Fruit fly (Drosophila melanogaster): ENCODE measurements around the gene Taf13.

Gene Taf13

dm6 chr2L:20077423-20078401 is 15.9 kb downstream of the Taf13 start (continued):
- no peak for TF ChIP-seq fd59A (GFP tag; optimal IDR thresholded peaks at IDR 0.05)

dm6 chr2L:20075234-20075803 is 18.3 kb downstream of the Taf13 start, which contains the start of the genes pr and neb:
Gene pr (minus strand): TSS chr2L:20075458.
Gene neb (plus strand): TSS chr2L:20075757.
- peak; percentile 25 for TF ChIP-seq OdsH (GFP tag; optimal IDR thresholded peaks at IDR 0.05)
- peak; percentile 62 for TF ChIP-seq esn (GFP tag; optimal IDR thresholded peaks at IDR 0.05)
- TF ChIP-seq CG3032 (tag; optimal IDR thresholded peaks at IDR 0.05): peak; percentile 25
- peak; percentile 40; the same call in 1 of the 3 replicates for TF ChIP-seq eg (GFP tag; IDR thresholded peaks at IDR 0.05)
- TF ChIP-seq Ets21C (GFP tag; optimal IDR thresholded peaks at IDR 0.05): peak; percentile 26
- TF ChIP-seq Eip93F (GFP tag; optimal IDR thresholded peaks at IDR 0.05): peak; percentile 41
- peak; percentile 34 for TF ChIP-seq Sox102F (GFP tag; optimal IDR thresholded peaks at IDR 0.05)
- TF ChIP-seq lz (GFP tag; optimal IDR thresholded peaks at IDR 0.05): peak; percentile 45
- peak; percentile 12 for TF ChIP-seq CG1621 (tag; optimal IDR thresholded peaks at IDR 0.05)
- TF ChIP-seq fd59A (GFP tag; optimal IDR thresholded peaks at IDR 0.05): no peak
- peak; percentile 54 for TF ChIP-seq acj6 (GFP tag; optimal IDR thresholded peaks at IDR 0.05)
- no peak for TF ChIP-seq Gug (GFP tag; IDR thresholded peaks at IDR 0.05)
- no peak for TF ChIP-seq Blimp-1 (GFP tag; optimal IDR thresholded peaks at IDR 0.05)
- no peak for TF ChIP-seq CG9139 (GFP tag; optimal IDR thresholded peaks at IDR 0.05)
- peak; percentile 73 for TF ChIP-seq CG6163 (GFP tag; IDR thresholded peaks at IDR 0.05)
- peak; percentile 27 for TF ChIP-seq achi (GFP tag; optimal IDR thresholded peaks at IDR 0.05)
- TF ChIP-seq CG11902 (GFP tag; optimal IDR thresholded peaks at IDR 0.05): peak; percentile 51
- TF ChIP-seq CG15336 (GFP tag; IDR thresholded peaks at IDR 0.05): peak; percentile 57
- no peak for TF ChIP-seq fd85E (GFP tag; optimal IDR thresholded peaks at IDR 0.05)
- TF ChIP-seq Sox15 (GFP tag; optimal IDR thresholded peaks at IDR 0.05): no peak
- TF ChIP-seq Smox (GFP tag; optimal IDR thresholded peaks at IDR 0.05): peak; percentile 67
- no peak for TF ChIP-seq CG11762 (GFP tag; optimal IDR thresholded peaks at IDR 0.05; ENCODE audit: insufficient read depth)
- TF ChIP-seq CG8119 (GFP tag; IDR thresholded peaks at IDR 0.05): peak; percentile 56; the same call in 1 of the 3 replicates
- peak; percentile 52 for TF ChIP-seq CG34406 (GFP tag; optimal IDR thresholded peaks at IDR 0.05)
- peak; percentile 57 for TF ChIP-seq CG32006 (GFP tag; optimal IDR thresholded peaks at IDR 0.05)
- peak; percentile 36 for TF ChIP-seq CG31627 (GFP tag; optimal IDR thresholded peaks at IDR 0.05)
- no peak for TF ChIP-seq CG8632 (GFP tag; optimal IDR thresholded peaks at IDR 0.05)
- peak; percentile 26 for TF ChIP-seq dsx (GFP tag; optimal IDR thresholded peaks at IDR 0.05; ENCODE audit: poor library complexity, severe bottlenecking)
- peak; percentile 65 for TF ChIP-seq Ets96B (tag; optimal IDR thresholded peaks at IDR 0.05)
- no peak for TF ChIP-seq Lpt (GFP tag; optimal IDR thresholded peaks at IDR 0.05)
- peak in 1 of 2 experiments; percentile 45 for TF ChIP-seq ss (GFP tag; optimal IDR thresholded peaks at IDR 0.05)
- no peak for TF ChIP-seq CG6854 (GFP tag; optimal IDR thresholded peaks at IDR 0.05)
- no peak for TF ChIP-seq salr (GFP tag; optimal IDR thresholded peaks at IDR 0.05)
- TF ChIP-seq CG6808 (GFP tag; optimal IDR thresholded peaks at IDR 0.05): no peak
- TF ChIP-seq pdm3 (GFP tag; optimal IDR thresholded peaks at IDR 0.05): peak; percentile 67
- TF ChIP-seq CG7368 (GFP tag; optimal IDR thresholded peaks at IDR 0.05): no peak
- TF ChIP-seq fkh (GFP tag; optimal IDR thresholded peaks at IDR 0.05): peak; percentile 85
- peak; percentile 77 for TF ChIP-seq CG3919 (GFP tag; optimal IDR thresholded peaks at IDR 0.05)
- peak; percentile 82 for TF ChIP-seq Eip78C (GFP tag)
- no peak for TF ChIP-seq CG4318 (GFP tag; optimal IDR thresholded peaks at IDR 0.05)
- TF ChIP-seq Hr39 (GFP tag; optimal IDR thresholded peaks at IDR 0.05): peak; percentile 42
- TF ChIP-seq CG10669 (GFP tag; optimal IDR thresholded peaks at IDR 0.05): no peak
- TF ChIP-seq Eip75B (GFP tag; optimal IDR thresholded peaks at IDR 0.05): peak; percentile 61
- peak; percentile 67 for TF ChIP-seq Hr4 (GFP tag; optimal IDR thresholded peaks at IDR 0.05)
- peak; percentile 25 for TF ChIP-seq net (GFP tag; optimal IDR thresholded peaks at IDR 0.05)
- TF ChIP-seq topi (GFP tag; optimal IDR thresholded peaks at IDR 0.05): peak; percentile 73
